Fruit fly (Drosophila melanogaster): ENCODE results near the gene CG13008.

Gene CG13008

DNA sequence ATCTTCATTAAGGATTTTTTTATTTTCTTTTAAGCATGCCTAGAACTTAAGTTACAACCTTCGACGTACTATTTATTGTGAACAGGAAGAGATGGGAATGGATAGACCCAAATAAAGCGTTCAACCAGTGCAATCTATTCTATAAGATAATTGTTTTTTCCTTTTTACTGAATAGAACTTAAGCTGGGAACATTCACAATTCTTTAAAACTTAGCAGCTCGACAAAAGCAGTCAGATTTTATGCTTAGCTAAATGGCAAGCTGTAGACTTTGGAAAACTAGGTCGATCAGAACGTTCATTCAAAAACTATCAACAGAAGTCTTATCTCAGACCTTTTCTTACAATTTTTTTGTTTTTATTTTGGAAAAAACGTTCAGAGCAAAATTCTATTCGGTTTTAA is at the start of gene CG13008:
Gene CG13008, plus strand, starts transcription at position 301 of the 400 bp plus-strand sequence.
- no peak for TF ChIP-seq EcR (GFP tag; optimal IDR thresholded peaks at IDR 0.05)
- TF ChIP-seq usp (GFP tag; optimal IDR thresholded peaks at IDR 0.05): no peak
- no peak for TF ChIP-seq Dll (optimal IDR thresholded peaks at IDR 0.05)
- TF ChIP-seq pan (optimal IDR thresholded peaks at IDR 0.05): no peak
- TF ChIP-seq psq (optimal IDR thresholded peaks at IDR 0.05): no peak
- no peak for TF ChIP-seq CG8478 (optimal IDR thresholded peaks at IDR 0.05)

DNA sequence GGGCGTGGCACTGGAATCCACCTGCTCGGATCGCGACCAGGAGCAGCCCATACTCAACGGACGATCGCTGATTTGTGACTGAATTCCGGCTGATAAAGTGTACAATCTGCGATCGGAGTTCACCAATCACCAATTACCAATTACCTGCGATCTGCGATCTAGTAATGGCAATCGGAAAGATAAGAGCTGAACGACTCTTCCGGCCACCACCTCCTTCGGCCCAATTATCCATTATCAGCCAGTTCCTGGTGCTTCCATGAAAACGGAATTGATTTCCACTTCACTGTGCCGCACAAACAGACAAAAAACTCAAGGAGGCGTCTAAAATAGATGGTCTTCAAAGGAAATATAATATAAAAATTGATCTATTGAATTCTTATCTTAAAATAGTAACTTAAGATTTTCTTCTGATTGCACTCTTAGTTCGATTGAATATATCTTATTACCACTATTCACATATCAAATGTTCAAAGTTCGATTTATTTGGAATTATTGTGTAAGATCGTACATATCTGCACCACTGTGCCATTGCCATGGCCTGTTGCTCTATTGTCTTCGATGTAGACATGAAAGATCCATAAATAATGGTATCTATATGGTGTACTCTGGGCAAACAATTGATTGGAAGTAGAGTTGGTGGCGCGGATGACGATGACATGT is 46.6 kb upstream of the CG13008 start, which contains the start of gene CG15865:
Gene CG15865, minus strand, starts transcription at position 51 of the 660 bp plus-strand sequence.
- no peak for TF ChIP-seq CG8478 (optimal IDR thresholded peaks at IDR 0.05)

DNA sequence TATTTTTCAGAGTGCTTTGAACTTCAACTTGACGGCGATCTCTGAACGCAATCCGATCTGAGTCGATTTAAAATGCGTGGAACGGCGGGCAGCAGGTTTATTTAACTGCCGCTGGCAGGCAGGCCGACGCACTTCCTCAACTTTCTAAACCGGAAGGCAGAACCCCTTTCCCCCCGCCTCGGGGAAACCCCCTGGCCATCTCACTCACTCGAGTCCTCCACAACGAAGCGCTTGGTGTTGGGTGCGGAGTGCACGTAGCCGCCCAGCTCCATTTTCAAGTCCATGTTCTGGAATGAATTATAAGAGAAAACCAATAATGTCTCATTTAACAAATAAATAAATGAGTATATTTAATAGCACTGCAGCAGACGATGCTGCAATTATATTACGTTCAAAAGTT is 41.3 kb upstream of the CG13008 start:
- TF ChIP-seq psq (optimal IDR thresholded peaks at IDR 0.05): no peak
- no peak for TF ChIP-seq Dll (optimal IDR thresholded peaks at IDR 0.05)
- TF ChIP-seq EcR (GFP tag; optimal IDR thresholded peaks at IDR 0.05): no peak
- no peak for TF ChIP-seq pan (optimal IDR thresholded peaks at IDR 0.05)
- no peak for TF ChIP-seq CG8478 (optimal IDR thresholded peaks at IDR 0.05)
- TF ChIP-seq usp (GFP tag; optimal IDR thresholded peaks at IDR 0.05): no peak

DNA sequence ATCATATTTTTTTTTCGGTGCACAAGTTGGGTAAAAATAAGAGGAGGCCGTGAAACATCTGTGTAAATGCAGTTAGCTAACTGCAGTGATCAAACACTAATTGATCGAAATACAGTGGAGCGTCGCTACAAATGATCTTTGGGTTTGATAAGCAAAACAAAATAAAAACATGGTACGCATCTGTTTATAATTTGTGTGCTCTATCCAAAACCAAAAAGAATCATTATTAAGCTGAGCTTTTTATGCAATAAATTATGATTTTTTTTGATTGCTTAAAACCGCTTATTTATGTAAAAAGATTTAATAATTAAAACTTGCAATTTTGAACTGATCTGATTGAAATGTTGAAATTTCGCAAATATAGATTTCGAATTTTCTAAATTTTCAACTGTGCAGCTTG is 40.8 kb upstream of the CG13008 start:
- TF ChIP-seq usp (GFP tag; optimal IDR thresholded peaks at IDR 0.05): no peak
- TF ChIP-seq psq (optimal IDR thresholded peaks at IDR 0.05): no peak
- no peak for TF ChIP-seq EcR (GFP tag; optimal IDR thresholded peaks at IDR 0.05)
- TF ChIP-seq CG8478 (optimal IDR thresholded peaks at IDR 0.05): no peak
- TF ChIP-seq Dll (optimal IDR thresholded peaks at IDR 0.05): no peak
- TF ChIP-seq pan (optimal IDR thresholded peaks at IDR 0.05): no peak

DNA sequence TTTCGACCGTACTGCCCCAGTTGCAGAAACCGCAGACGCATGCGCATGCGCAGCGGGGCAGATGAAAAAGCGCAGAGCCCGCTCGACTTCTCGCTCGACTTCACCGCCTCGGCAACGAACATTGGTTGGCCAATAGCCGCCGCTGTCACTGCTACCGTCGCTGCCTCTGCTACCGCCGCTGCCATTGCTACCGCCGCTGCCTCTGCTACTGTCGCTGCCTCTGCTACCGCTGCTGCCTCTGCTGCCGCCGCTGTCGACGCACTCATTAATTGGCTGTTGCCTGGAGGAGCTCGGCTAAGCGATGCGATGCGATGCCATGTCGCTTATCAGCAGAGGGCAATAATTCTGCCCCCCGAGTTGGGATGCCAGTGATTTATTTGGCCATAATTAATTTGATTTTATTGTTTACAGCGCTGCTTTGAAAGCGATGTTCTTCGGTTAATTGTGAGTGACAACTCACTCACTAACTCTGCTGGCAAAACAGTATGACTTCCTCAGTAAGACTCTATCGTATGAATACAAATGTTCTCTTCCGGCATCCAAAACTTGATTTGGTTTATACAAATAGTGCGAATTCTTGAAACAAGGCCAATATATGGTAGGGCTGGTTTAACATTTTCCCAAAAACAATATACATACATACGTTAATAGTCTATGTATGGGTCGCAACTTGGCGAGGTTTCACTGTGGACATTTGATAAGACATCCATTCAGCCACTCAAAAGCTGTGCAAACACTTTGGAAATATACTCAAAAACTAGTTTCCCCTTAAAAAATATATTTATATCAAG is 40.2 kb upstream of the CG13008 start:
- TF ChIP-seq CG8478 (optimal IDR thresholded peaks at IDR 0.05): no peak
- TF ChIP-seq usp (GFP tag; optimal IDR thresholded peaks at IDR 0.05): no peak
- TF ChIP-seq EcR (GFP tag; optimal IDR thresholded peaks at IDR 0.05): no peak
- TF ChIP-seq pan (optimal IDR thresholded peaks at IDR 0.05): no peak
- TF ChIP-seq Dll (optimal IDR thresholded peaks at IDR 0.05): no peak
- TF ChIP-seq psq (optimal IDR thresholded peaks at IDR 0.05): no peak

DNA sequence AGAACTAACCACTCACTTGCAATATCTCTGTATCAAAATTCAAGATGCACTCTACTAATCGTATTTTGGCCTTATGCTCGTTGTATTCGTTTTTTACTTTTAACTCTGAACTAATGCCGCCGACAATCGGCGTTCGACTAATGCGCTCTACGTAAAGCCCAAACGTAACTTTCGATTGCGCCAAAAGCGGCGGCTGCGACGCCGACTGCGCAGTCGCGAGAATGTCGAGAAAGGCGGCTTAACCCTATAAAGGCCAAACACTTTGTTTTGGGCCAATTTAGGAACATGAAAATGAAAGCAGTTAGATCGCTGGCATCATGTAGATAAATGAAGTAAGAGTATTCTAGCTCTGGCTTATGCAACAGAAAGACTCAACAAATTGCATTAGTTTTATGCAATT is 38.2 kb upstream of the CG13008 start:
- no peak for TF ChIP-seq pan (optimal IDR thresholded peaks at IDR 0.05)
- TF ChIP-seq CG8478 (optimal IDR thresholded peaks at IDR 0.05): no peak
- no peak for TF ChIP-seq psq (optimal IDR thresholded peaks at IDR 0.05)

DNA sequence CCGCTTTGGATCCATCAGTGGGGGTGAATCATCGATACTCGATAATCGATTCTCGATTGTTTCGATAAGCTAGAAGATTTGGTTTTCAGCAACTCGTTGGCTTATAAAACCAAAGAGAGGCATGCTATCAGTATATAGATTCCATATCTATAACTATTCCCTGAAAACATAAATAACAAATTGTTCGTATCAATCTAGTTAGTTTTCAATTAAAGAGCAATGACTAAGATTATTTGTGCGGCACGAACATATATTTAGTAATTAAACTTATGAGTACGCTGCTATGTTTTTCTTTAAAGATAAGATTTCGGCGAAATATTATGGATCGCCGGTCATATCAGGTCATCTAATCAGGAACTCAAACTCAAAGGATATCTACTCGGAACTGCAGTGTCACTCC is 36.6 kb upstream of the CG13008 start:
- TF ChIP-seq Dll (optimal IDR thresholded peaks at IDR 0.05) (no peak), usp (GFP tag; optimal IDR thresholded peaks at IDR 0.05) (no peak), CG8478 (optimal IDR thresholded peaks at IDR 0.05) (no peak), psq (optimal IDR thresholded peaks at IDR 0.05) (no peak), EcR (GFP tag; optimal IDR thresholded peaks at IDR 0.05) (no peak), pan (optimal IDR thresholded peaks at IDR 0.05) (no peak)

DNA sequence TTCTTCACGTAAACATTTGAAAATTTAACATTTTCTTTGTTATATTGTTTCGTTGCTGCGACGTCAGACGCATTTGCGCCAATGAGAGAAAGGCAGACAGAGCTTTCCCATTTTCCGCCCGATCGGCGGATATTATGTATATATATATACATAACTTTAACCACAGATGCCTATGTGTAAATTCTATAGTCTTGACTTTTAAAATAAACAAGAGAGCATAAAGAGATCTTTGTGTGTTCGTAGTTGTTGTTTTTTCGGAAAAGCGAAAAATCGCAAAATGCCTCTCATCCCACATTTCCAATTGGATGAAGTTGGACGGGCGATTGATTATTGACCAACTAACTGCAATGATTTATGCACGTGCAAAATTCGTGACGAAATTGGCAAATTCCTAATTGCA is 34.5 kb upstream of the CG13008 start, which contains the start of gene CG13012:
Gene CG13012, minus strand, starts transcription at position 101 of the 400 bp plus-strand sequence.
- TF ChIP-seq CG8478 (optimal IDR thresholded peaks at IDR 0.05): no peak
- TF ChIP-seq psq (optimal IDR thresholded peaks at IDR 0.05): no peak
- no peak for TF ChIP-seq EcR (GFP tag; optimal IDR thresholded peaks at IDR 0.05)
- TF ChIP-seq pan (optimal IDR thresholded peaks at IDR 0.05): no peak
- no peak for TF ChIP-seq usp (GFP tag; optimal IDR thresholded peaks at IDR 0.05)
- no peak for TF ChIP-seq Dll (optimal IDR thresholded peaks at IDR 0.05)

DNA sequence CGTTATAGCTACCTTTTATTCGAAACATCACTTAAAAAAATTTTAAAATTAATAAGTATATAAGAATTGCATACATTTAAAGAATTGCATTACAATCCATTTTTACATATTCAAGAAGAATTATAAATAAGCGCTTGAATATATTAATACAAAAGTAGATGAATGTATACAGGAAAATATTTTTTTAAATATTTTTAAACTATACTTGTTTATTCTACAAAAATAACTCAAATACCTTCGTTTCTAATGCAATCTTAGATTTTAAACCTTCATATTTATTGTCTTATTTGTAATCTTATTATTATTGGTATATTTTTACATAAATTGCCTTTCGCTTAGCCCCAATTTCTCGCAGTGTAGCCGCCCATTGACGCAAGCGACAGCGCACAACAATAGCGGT is 33.9 kb upstream of the CG13008 start:
- TF ChIP-seq usp (GFP tag; optimal IDR thresholded peaks at IDR 0.05) (no peak), Dll (optimal IDR thresholded peaks at IDR 0.05) (no peak), CG8478 (optimal IDR thresholded peaks at IDR 0.05) (no peak), EcR (GFP tag; optimal IDR thresholded peaks at IDR 0.05) (no peak), psq (optimal IDR thresholded peaks at IDR 0.05) (no peak), pan (optimal IDR thresholded peaks at IDR 0.05) (no peak)

DNA sequence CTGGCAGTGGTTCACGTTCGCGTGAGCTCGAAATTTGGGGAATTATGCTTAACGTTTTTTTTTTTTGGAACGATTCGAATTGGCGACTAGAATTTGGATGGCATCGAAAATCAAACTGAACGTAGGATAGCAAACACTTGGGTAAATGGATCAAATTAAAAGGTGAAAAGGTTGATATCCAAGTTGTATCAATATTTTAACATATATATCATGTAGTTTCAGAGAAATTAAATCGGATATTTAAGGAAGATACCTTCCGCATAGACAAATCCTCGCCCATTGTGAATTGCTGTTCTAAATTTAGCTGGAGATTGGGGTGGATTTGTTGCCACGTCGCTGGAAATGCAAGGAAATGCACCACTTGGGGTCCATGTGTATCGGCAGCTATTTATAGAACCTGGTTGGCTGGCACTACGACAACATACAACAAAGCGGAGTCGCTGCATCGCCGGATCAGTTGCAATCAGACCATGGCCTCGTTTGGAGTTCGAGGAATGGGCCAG is 32.2 kb upstream of the CG13008 start, which contains the start of the genes CG13010 and sing:
Gene CG13010, minus strand, starts transcription at position 101 of the 503 bp plus-strand sequence.
Gene sing, plus strand, starts transcription at position 453 of the 503 bp plus-strand sequence.
- TF ChIP-seq EcR (GFP tag; optimal IDR thresholded peaks at IDR 0.05) (no peak), psq (optimal IDR thresholded peaks at IDR 0.05) (no peak), CG8478 (optimal IDR thresholded peaks at IDR 0.05) (no peak), Dll (optimal IDR thresholded peaks at IDR 0.05) (no peak), pan (optimal IDR thresholded peaks at IDR 0.05) (no peak), usp (GFP tag; optimal IDR thresholded peaks at IDR 0.05) (no peak)

DNA sequence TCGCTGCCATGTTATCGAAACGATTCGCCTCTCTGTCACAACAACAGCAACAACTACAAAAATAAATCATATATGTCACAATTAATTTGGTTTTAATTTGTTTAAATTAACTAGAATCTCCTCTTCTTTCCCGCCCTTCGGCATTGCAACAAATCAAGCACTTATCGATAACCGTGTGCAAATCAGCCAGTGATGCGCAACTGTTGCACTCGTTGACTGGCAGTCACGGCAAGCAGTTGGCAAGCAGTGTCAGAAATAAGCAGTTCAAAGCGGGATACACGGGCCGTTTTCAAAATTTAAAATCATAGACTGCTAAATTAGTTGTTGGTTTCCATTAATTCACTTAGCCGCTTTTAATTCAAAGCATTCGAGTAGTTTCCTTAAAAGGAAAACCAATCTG is 27.3 kb upstream of the CG13008 start, which contains the start of gene Axs:
Gene Axs, minus strand, starts transcription at position 131 of the 400 bp plus-strand sequence.
- no peak for TF ChIP-seq psq (optimal IDR thresholded peaks at IDR 0.05)
- no peak for TF ChIP-seq EcR (GFP tag; optimal IDR thresholded peaks at IDR 0.05)
- TF ChIP-seq usp (GFP tag; optimal IDR thresholded peaks at IDR 0.05): no peak
- no peak for TF ChIP-seq pan (optimal IDR thresholded peaks at IDR 0.05)
- no peak for TF ChIP-seq Dll (optimal IDR thresholded peaks at IDR 0.05)
- no peak for TF ChIP-seq CG8478 (optimal IDR thresholded peaks at IDR 0.05)

All from whole organism.